Worm (Caenorhabditis elegans) whole organism, L4 larva: ENCODE measurements around the gene C47E8.11.

Experiments
- F44E2.7 ChIP-seq: fragments of 200-800 bp; sonication (Bioruptor generic); IDR thresholded peaks from 2 replicates; pipeline ENCODE4 v2.1.2; 2022; ENCODE audit warnings: missing genetic modification characterization, missing compliant biosample characterization
- attf-4 ChIP-seq: sonication (generic microtip); optimal IDR thresholded peaks from 3 replicates; lab custom pipeline; 2017; ENCODE audit warnings: missing biosample characterization, missing genetic modification characterization
- cey-2 ChIP-seq: sonication (generic microtip); optimal IDR thresholded peaks from 3 replicates; lab custom pipeline; 2017; ENCODE audit warnings: missing genetic modification characterization, mild to moderate bottlenecking, missing compliant biosample characterization, antibody characterized with exemption, borderline replicate concordance; ENCODE audit not compliant: insufficient read depth
- daf-19 ChIP-seq: fragments of 200-800 bp; sonication (Bioruptor generic); conservative IDR thresholded peaks from 2 replicates; pipeline ENCODE4 v1.3.6; 2022; ENCODE audit warnings: missing genetic modification characterization, missing compliant biosample characterization
- egl-27 ChIP-seq: sonication (generic microtip); optimal IDR thresholded peaks from 3 replicates; lab custom pipeline; 2017; ENCODE audit warnings: missing biosample characterization, missing genetic modification reagents, missing genetic modification characterization
- mep-1 ChIP-seq: fragments of 150-350 bp; sonication (generic microtip); optimal IDR thresholded peaks from 3 replicates; lab custom pipeline; 2014; ENCODE audit warnings: missing biosample characterization, missing genetic modification characterization
- mxl-3 ChIP-seq: fragments of 200-800 bp; sonication (Bioruptor generic); optimal IDR thresholded peaks from 2 replicates; lab custom pipeline; 2018; ENCODE audit warnings: mild to moderate bottlenecking, missing genetic modification characterization, missing compliant biosample characterization
- nhr-237 ChIP-seq: sonication (generic microtip); optimal IDR thresholded peaks from 2 replicates; lab custom pipeline; 2017; ENCODE audit warnings: missing biosample characterization, missing genetic modification characterization
- snpc-4 ChIP-seq: fragments of 150-350 bp; optimal IDR thresholded peaks from 2 replicates; lab custom pipeline; 2014; ENCODE audit warnings: missing biosample characterization, missing genetic modification characterization
- unc-39 ChIP-seq: sonication (generic microtip); optimal IDR thresholded peaks from 2 replicates; lab custom pipeline; 2017; ENCODE audit warnings: missing biosample characterization, missing genetic modification characterization
- zfp-3 ChIP-seq: fragments of 200-800 bp; sonication (Bioruptor generic); conservative IDR thresholded peaks from 2 replicates; pipeline ENCODE4 v1.3.6; 2022; ENCODE audit warnings: missing genetic modification reagents, missing genetic modification characterization, missing compliant biosample characterization
- zip-2 ChIP-seq: fragments of 150-350 bp; optimal IDR thresholded peaks from 2 replicates; lab custom pipeline; 2014; ENCODE audit warnings: missing biosample characterization, missing genetic modification characterization
- ztf-11 ChIP-seq: fragments of 150-350 bp; optimal IDR thresholded peaks from 2 replicates; lab custom pipeline; 2014; ENCODE audit warnings: missing biosample characterization, missing genetic modification characterization
- ztf-7 ChIP-seq: fragments of 150-350 bp; optimal IDR thresholded peaks from 2 replicates; lab custom pipeline; 2014; ENCODE audit warnings: missing biosample characterization, missing genetic modification characterization

- no peak for TF ChIP-seq nhr-237 (tag; lab: Kevin White, UChicago)
- TF ChIP-seq cey-2 (tag; lab: Kevin White, UChicago) = no peak
- no peak for TF ChIP-seq ztf-11 (tag; lab: Kevin White, UChicago)
- TF ChIP-seq snpc-4 (tag; lab: Kevin White, UChicago) = no peak
- TF ChIP-seq ztf-7 = no peak
- TF ChIP-seq F44E2.7 (GFP tag; lab: Robert Waterston, UW) = no peak
- no peak for TF ChIP-seq daf-19 (GFP tag; lab: Robert Waterston, UW)
- no peak for TF ChIP-seq mxl-3 (GFP tag; lab: Kevin White, UChicago)
- no peak for TF ChIP-seq zip-2 (tag; lab: Kevin White, UChicago)
- no peak for TF ChIP-seq zfp-3 (GFP tag; lab: Robert Waterston, UW)
- TF ChIP-seq mep-1 (tag; lab: Kevin White, UChicago) = no peak
- no peak for TF ChIP-seq unc-39 (tag; lab: Kevin White, UChicago)
- no peak for TF ChIP-seq egl-27
- TF ChIP-seq attf-4 (tag; lab: Kevin White, UChicago) = no peak
These were observed 48.4 kb downstream of the C47E8.11 start, which contains the start of gene Y50E8A.5 for ce11 chrV:14736851-14737250.
